Worm (Caenorhabditis elegans): ENCODE data around the gene sorf-2.

DNA sequence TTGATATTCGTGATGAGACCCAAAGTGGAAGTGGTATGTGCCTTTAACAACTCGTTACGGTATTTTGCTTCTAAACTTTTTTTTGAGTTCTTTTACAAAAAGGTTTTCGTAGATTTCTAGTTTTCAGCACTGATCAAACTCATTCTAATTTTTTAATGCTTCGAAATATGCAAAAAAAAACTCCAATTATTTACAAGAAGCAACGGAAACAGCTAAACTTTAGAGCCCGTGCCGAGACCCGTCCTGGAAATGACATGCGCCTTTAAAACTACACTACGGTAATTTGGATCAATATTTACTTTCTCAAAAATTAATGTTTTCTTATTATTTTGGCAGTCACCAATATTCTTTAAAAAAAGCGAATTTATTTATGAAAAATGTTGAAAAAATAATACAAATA is 54.1 kb downstream of the sorf-2 start:
- TF ChIP-seq egl-27 (tag; optimal IDR thresholded peaks at IDR 0.05) (no peak), ama-1 (optimal IDR thresholded peaks at IDR 0.05) (no peak), fos-1 (tag; optimal IDR thresholded peaks at IDR 0.05) (no peak), mab-5 (tag; optimal IDR thresholded peaks at IDR 0.05) (no peak), aly-2 (tag; optimal IDR thresholded peaks at IDR 0.05) (no peak), zag-1 (tag; optimal IDR thresholded peaks at IDR 0.05) (no peak), nhr-11 (tag; optimal IDR thresholded peaks at IDR 0.05) (no peak), snpc-4 (tag; optimal IDR thresholded peaks at IDR 0.05) (no peak), nhr-10 (tag; optimal IDR thresholded peaks at IDR 0.05) (no peak), mdl-1 (tag; optimal IDR thresholded peaks at IDR 0.05) (no peak), nhr-25 (tag; optimal IDR thresholded peaks at IDR 0.05) (no peak), dmd-4 (tag; optimal IDR thresholded peaks at IDR 0.05) (no peak), ztf-11 (tag; optimal IDR thresholded peaks at IDR 0.05) (no peak)

Data from whole organism, L2 larva.